Fruit fly (Drosophila melanogaster) S2 (cell line): ENCODE measurements around the gene slif.

ENCODE experiments used
- CG8478 ChIP-seq: fragments of >200 bp; optimal IDR thresholded peaks from 2 replicates; lab custom pipeline; 2018
- CTCF ChIP-seq, 2 experiments: fragments of >200 bp; optimal IDR thresholded peaks; 2 replicates each; lab custom pipeline; 2018

dm6 chr3L:22871845-22872361, 8.9 kb upstream of the slif start, which contains the start of the genes CG11109 and Arf1:
- no peak for TF ChIP-seq CTCF (optimal IDR thresholded peaks at IDR 0.05; lab: Kevin White, UChicago)
- TF ChIP-seq CG8478 (lab: Kevin White, UChicago) = no peak
